Fruit fly (Drosophila melanogaster): ENCODE data around the gene fkh.

Gene fkh

dm6 chr3R:28545663-28546062, 39.4 kb downstream of the fkh start:
- no peak for TF ChIP-seq fru (GFP tag; optimal IDR thresholded peaks at IDR 0.05)
- no peak for TF ChIP-seq br (GFP tag; optimal IDR thresholded peaks at IDR 0.05)
- no peak for TF ChIP-seq GATAd (GFP tag; optimal IDR thresholded peaks at IDR 0.05)
- no peak for TF ChIP-seq Myc (optimal IDR thresholded peaks at IDR 0.05)
- TF ChIP-seq Hr83 (GFP tag; optimal IDR thresholded peaks at IDR 0.05; ENCODE audit: poor library complexity, severe bottlenecking), result no peak
- no peak for TF ChIP-seq Dif (GFP tag; optimal IDR thresholded peaks at IDR 0.05; ENCODE audit: partially characterized antibody)
- TF ChIP-seq lola (GFP tag; optimal IDR thresholded peaks at IDR 0.05), result no peak
- TF ChIP-seq Abd-B (GFP tag; optimal IDR thresholded peaks at IDR 0.05), result no peak
- no peak for TF ChIP-seq HLH106 (tag; optimal IDR thresholded peaks at IDR 0.05)
- no peak for TF ChIP-seq N (GFP tag; optimal IDR thresholded peaks at IDR 0.05)
- TF ChIP-seq usp (GFP tag; optimal IDR thresholded peaks at IDR 0.05), result no peak
- no peak for TF ChIP-seq woc (GFP tag; optimal IDR thresholded peaks at IDR 0.05)
- TF ChIP-seq Rel (GFP tag; optimal IDR thresholded peaks at IDR 0.05), result no peak
- no peak for TF ChIP-seq Rel (tag; optimal IDR thresholded peaks at IDR 0.05)
- TF ChIP-seq CG9705 (GFP tag; optimal IDR thresholded peaks at IDR 0.05), result no peak
- TF ChIP-seq h (GFP tag; optimal IDR thresholded peaks at IDR 0.05), result peak; percentile 66
- TF ChIP-seq dsf (GFP tag; optimal IDR thresholded peaks at IDR 0.05; ENCODE audit: borderline replicate concordance), result no peak
- TF ChIP-seq jim (GFP tag; optimal IDR thresholded peaks at IDR 0.05), result no peak
- TF ChIP-seq rgr (GFP tag; optimal IDR thresholded peaks at IDR 0.05), result peak; percentile 32
- TF ChIP-seq sage (GFP tag; optimal IDR thresholded peaks at IDR 0.05), result no peak
- TF ChIP-seq Hr78 (GFP tag; optimal IDR thresholded peaks at IDR 0.05), result no peak
- TF ChIP-seq Dfd (GFP tag; optimal IDR thresholded peaks at IDR 0.05), result no peak
- no peak for TF ChIP-seq psq (GFP tag; optimal IDR thresholded peaks at IDR 0.05)
- no peak for TF ChIP-seq brk (GFP tag; optimal IDR thresholded peaks at IDR 0.05)
- no peak for TF ChIP-seq sv (GFP tag; optimal IDR thresholded peaks at IDR 0.05)
- no peak for TF ChIP-seq tai (GFP tag; optimal IDR thresholded peaks at IDR 0.05)
- TF ChIP-seq foxo (GFP tag; optimal IDR thresholded peaks at IDR 0.05), result peak in 1 of 2 experiments; percentile 11
- TF ChIP-seq Mio (GFP tag; optimal IDR thresholded peaks at IDR 0.05), result no peak

- TF ChIP-seq psq (GFP tag; optimal IDR thresholded peaks at IDR 0.05), result peak; percentile 2
- no peak for TF ChIP-seq dsf (GFP tag; optimal IDR thresholded peaks at IDR 0.05; ENCODE audit: borderline replicate concordance)
- TF ChIP-seq foxo (GFP tag; optimal IDR thresholded peaks at IDR 0.05), result no peak
- peak; percentile 22 for TF ChIP-seq fru (GFP tag; optimal IDR thresholded peaks at IDR 0.05)
- TF ChIP-seq OdsH (GFP tag; optimal IDR thresholded peaks at IDR 0.05), result no peak
- TF ChIP-seq woc (GFP tag; optimal IDR thresholded peaks at IDR 0.05), result no peak
- TF ChIP-seq Hnf4 (GFP tag; optimal IDR thresholded peaks at IDR 0.05), result no peak
- TF ChIP-seq lola (GFP tag; optimal IDR thresholded peaks at IDR 0.05), result no peak
- peak; percentile 42 for TF ChIP-seq Vsx2 (GFP tag; optimal IDR thresholded peaks at IDR 0.05; ENCODE audit: partially characterized antibody)
- peak; percentile 20 for TF ChIP-seq Jra (GFP tag; optimal IDR thresholded peaks at IDR 0.05)
- no peak for TF ChIP-seq pan (optimal IDR thresholded peaks at IDR 0.05)
- TF ChIP-seq CG32264 (GFP tag; optimal IDR thresholded peaks at IDR 0.05), result no peak
- TF ChIP-seq sv (GFP tag; optimal IDR thresholded peaks at IDR 0.05), result no peak
- TF ChIP-seq ey (GFP tag; optimal IDR thresholded peaks at IDR 0.05), result no peak
- no peak for TF ChIP-seq HLH106 (tag; optimal IDR thresholded peaks at IDR 0.05)
- no peak for TF ChIP-seq Dfd (GFP tag; optimal IDR thresholded peaks at IDR 0.05)
- peak; percentile 14 for TF ChIP-seq sage (GFP tag; optimal IDR thresholded peaks at IDR 0.05)
- no peak for TF ChIP-seq Rel (GFP tag; optimal IDR thresholded peaks at IDR 0.05)
- TF ChIP-seq Rel (tag; optimal IDR thresholded peaks at IDR 0.05), result no peak
- peak; percentile 78 for TF ChIP-seq Myc (optimal IDR thresholded peaks at IDR 0.05)
- TF ChIP-seq br (GFP tag; optimal IDR thresholded peaks at IDR 0.05), result peak; percentile 0
- TF ChIP-seq N (GFP tag; optimal IDR thresholded peaks at IDR 0.05), result no peak
- no peak for TF ChIP-seq rgr (GFP tag; optimal IDR thresholded peaks at IDR 0.05)
- TF ChIP-seq Hr83 (GFP tag; optimal IDR thresholded peaks at IDR 0.05; ENCODE audit: poor library complexity, severe bottlenecking), result no peak
- no peak for TF ChIP-seq usp (GFP tag; optimal IDR thresholded peaks at IDR 0.05)
- TF ChIP-seq Abd-B (GFP tag; optimal IDR thresholded peaks at IDR 0.05), result no peak
- no peak for TF ChIP-seq CrebA (GFP tag; optimal IDR thresholded peaks at IDR 0.05; ENCODE audit: borderline replicate concordance)
- no peak for TF ChIP-seq CG9705 (GFP tag; optimal IDR thresholded peaks at IDR 0.05)
- TF ChIP-seq brk (GFP tag; optimal IDR thresholded peaks at IDR 0.05), result peak; percentile 15
- peak; percentile 14 for TF ChIP-seq Sp1 (GFP tag; optimal IDR thresholded peaks at IDR 0.05)
- TF ChIP-seq h (GFP tag; optimal IDR thresholded peaks at IDR 0.05), result no peak
- TF ChIP-seq Hr78 (GFP tag; optimal IDR thresholded peaks at IDR 0.05), result no peak
- no peak for TF ChIP-seq Mio (GFP tag; optimal IDR thresholded peaks at IDR 0.05)
- TF ChIP-seq GATAd (GFP tag; optimal IDR thresholded peaks at IDR 0.05), result no peak
- TF ChIP-seq jim (GFP tag; optimal IDR thresholded peaks at IDR 0.05), result no peak
- TF ChIP-seq dmrt93B (GFP tag; optimal IDR thresholded peaks at IDR 0.05), result no peak
- TF ChIP-seq tai (GFP tag; optimal IDR thresholded peaks at IDR 0.05), result no peak
- no peak for TF ChIP-seq dl (GFP tag; optimal IDR thresholded peaks at IDR 0.05; ENCODE audit: insufficient read depth in 1 of 2, partially characterized antibody in 2 of 2)
- no peak for TF ChIP-seq Dif (GFP tag; optimal IDR thresholded peaks at IDR 0.05; ENCODE audit: partially characterized antibody)
Observed at dm6 chr3R:28544538-28545393, 40.3 kb downstream of the fkh start, which contains the start of gene mIF2. Gene mIF2 (minus strand): TSS chr3R:28544817.
